Worm (Caenorhabditis elegans) whole organism, L4/young adult: ENCODE measurements around the gene blos-8.

Experiments used
- W03F9.2 ChIP-seq: fragments of 150-350 bp; optimal IDR thresholded peaks from 2 replicates; lab custom pipeline; 2014; ENCODE audit warnings: missing biosample characterization, missing genetic modification characterization
- dao-5 ChIP-seq: sonication (generic microtip); optimal IDR thresholded peaks from 2 replicates; lab custom pipeline; 2016; ENCODE audit warnings: missing genotype, missing genetic modification characterization, moderate library complexity, missing compliant biosample characterization
- him-1 ChIP-seq: sonication (generic microtip); optimal IDR thresholded peaks from 2 replicates; lab custom pipeline; 2016; ENCODE audit warnings: missing genotype, missing genetic modification reagents, missing genetic modification characterization, missing compliant biosample characterization

ce11 chrX:15382914-15383313 lies 48.1 kb downstream of the blos-8 start:
- TF ChIP-seq him-1 (no peak), dao-5 (no peak), W03F9.2 (no peak)
